Worm (Caenorhabditis elegans) whole organism, L1 larva: ENCODE results near the gene Y55F3AM.21.

Source experiments
- C16A3.4 ChIP-seq: fragments of 150-350 bp; optimal IDR thresholded peaks from 2 replicates; lab custom pipeline; 2014; ENCODE audit warnings: missing biosample characterization, missing genetic modification characterization
- C34B4.2 ChIP-seq: sonication (generic microtip); optimal IDR thresholded peaks from 2 replicates; lab custom pipeline; 2017; ENCODE audit warnings: mild to moderate bottlenecking, missing genetic modification characterization, missing compliant biosample characterization
- Y116A8C.19 ChIP-seq: sonication (generic microtip); optimal IDR thresholded peaks from 2 replicates; lab custom pipeline; 2016; ENCODE audit warnings: missing compliant biosample characterization, missing genetic modification characterization, borderline replicate concordance
- aha-1 ChIP-seq: fragments of 150-350 bp; optimal IDR thresholded peaks from 2 replicates; lab custom pipeline; 2014; ENCODE audit warnings: missing biosample characterization, missing genetic modification characterization
- aly-2 ChIP-seq: fragments of 150-350 bp; optimal IDR thresholded peaks from 2 replicates; lab custom pipeline; 2014; ENCODE audit warnings: missing biosample characterization, missing genetic modification characterization
- blmp-1 ChIP-seq: fragments of 150-350 bp; optimal IDR thresholded peaks from 2 replicates; lab custom pipeline; 2014; ENCODE audit warnings: missing biosample characterization, missing genetic modification characterization
- ceh-8 ChIP-seq: fragments of 200-800 bp; sonication (Bioruptor generic); optimal IDR thresholded peaks from 2 replicates; lab custom pipeline; 2018; ENCODE audit warnings: mild to moderate bottlenecking, missing genetic modification characterization, moderate library complexity, missing compliant biosample characterization
- ceh-88 ChIP-seq: fragments of 200-800 bp; sonication (Bioruptor generic); IDR thresholded peaks from 2 replicates; pipeline ENCODE4 v1.3.6; 2022; ENCODE audit warnings: missing genetic modification characterization, missing compliant biosample characterization
- ces-1 ChIP-seq: fragments of 150-350 bp; optimal IDR thresholded peaks from 2 replicates; lab custom pipeline; 2014; ENCODE audit warnings: missing biosample characterization, missing genetic modification reagents, missing genetic modification characterization
- dsc-1 ChIP-seq: sonication (generic microtip); optimal IDR thresholded peaks from 2 replicates; lab custom pipeline; 2016; ENCODE audit warnings: mild to moderate bottlenecking, missing genetic modification characterization, missing compliant biosample characterization
- efl-1 ChIP-seq, 4 experiments: fragments of 150-350 bp; optimal IDR thresholded peaks in 3 of 4; peaks in 1 of 4; 1 replicate in 1 of 4; 2 replicates in 3 of 4; lab custom pipeline; 2014; ENCODE audit warnings: missing biosample characterization in 2 of 4, missing genetic modification characterization in 2 of 4, missing genetic modification reagents in 2 of 4
- egl-27 ChIP-seq, 2 experiments: fragments of 150-350 bp in 1 of 2; sonication (generic microtip); optimal IDR thresholded peaks; 3 replicates each; lab custom pipeline; 2017 to 2018; ENCODE audit warnings: missing biosample characterization in 2 of 2, missing genetic modification characterization in 2 of 2, missing genetic modification reagents in 2 of 2
- elt-2 ChIP-seq: sonication (generic microtip); optimal IDR thresholded peaks from 2 replicates; lab custom pipeline; 2016; ENCODE audit warnings: missing genetic modification characterization, mild to moderate bottlenecking, inconsistent platforms, missing compliant biosample characterization, missing genetic modification reagents
- fkh-10 ChIP-seq: sonication (generic microtip); optimal IDR thresholded peaks from 2 replicates; lab custom pipeline; 2017; ENCODE audit warnings: missing biosample characterization, missing genetic modification reagents, missing genetic modification characterization
- irx-1 ChIP-seq: sonication (generic microtip); optimal IDR thresholded peaks from 2 replicates; lab custom pipeline; 2016; ENCODE audit warnings: missing genetic modification characterization, missing compliant biosample characterization
- isw-1 ChIP-seq: fragments of 200-800 bp; sonication (Bioruptor generic); IDR thresholded peaks from 2 replicates; pipeline ENCODE4 v1.3.6; 2022; ENCODE audit warnings: missing genetic modification characterization, missing compliant biosample characterization
- lin-13 ChIP-seq: fragments of 150-350 bp; optimal IDR thresholded peaks from 2 replicates; lab custom pipeline; 2014; ENCODE audit warnings: missing biosample characterization, missing genetic modification reagents, missing genetic modification characterization
- lin-35 ChIP-seq, 2 experiments: fragments of 150-350 bp; optimal IDR thresholded peaks; 2 replicates each; lab custom pipeline; 2014; ENCODE audit warnings: missing biosample characterization in 2 of 2, missing genetic modification characterization in 2 of 2, missing genetic modification reagents in 2 of 2
- lin-39 ChIP-seq: fragments of 150-350 bp; optimal IDR thresholded peaks from 2 replicates; lab custom pipeline; 2014; ENCODE audit warnings: missing biosample characterization, missing genetic modification reagents, missing genetic modification characterization
- lir-3 ChIP-seq: sonication (generic microtip); optimal IDR thresholded peaks from 2 replicates; lab custom pipeline; 2016; ENCODE audit warnings: mild to moderate bottlenecking, missing genetic modification characterization, moderate library complexity, missing compliant biosample characterization; ENCODE audit not compliant: poor library complexity
- lsy-2 ChIP-seq, 2 experiments: fragments of 150-350 bp; optimal IDR thresholded peaks; 2 replicates each; lab custom pipeline; 2014; ENCODE audit warnings: missing biosample characterization in 2 of 2, missing genetic modification characterization in 2 of 2
- mef-2 ChIP-seq: fragments of 150-350 bp; optimal IDR thresholded peaks from 2 replicates; lab custom pipeline; 2014; ENCODE audit warnings: missing biosample characterization, missing genetic modification characterization
- mep-1 ChIP-seq: fragments of 150-350 bp; optimal IDR thresholded peaks from 2 replicates; lab custom pipeline; 2014; ENCODE audit warnings: missing biosample characterization, missing genetic modification characterization
- nhr-11 ChIP-seq: fragments of 150-350 bp; optimal IDR thresholded peaks from 2 replicates; lab custom pipeline; 2014; ENCODE audit warnings: missing biosample characterization, missing genetic modification characterization
- nhr-20 ChIP-seq: sonication (generic microtip); optimal IDR thresholded peaks from 2 replicates; lab custom pipeline; 2016; ENCODE audit warnings: mild to moderate bottlenecking, missing genetic modification characterization, missing compliant biosample characterization
- nhr-47 ChIP-seq: sonication (generic microtip); optimal IDR thresholded peaks from 2 replicates; lab custom pipeline; 2016; ENCODE audit warnings: mild to moderate bottlenecking, missing genetic modification characterization, moderate library complexity, missing compliant biosample characterization
- nhr-90 ChIP-seq: sonication (generic microtip); optimal IDR thresholded peaks from 2 replicates; lab custom pipeline; 2016; ENCODE audit warnings: mild to moderate bottlenecking, missing genetic modification characterization, missing compliant biosample characterization; ENCODE audit not compliant: poor library complexity
- pag-3 ChIP-seq: sonication (generic microtip); optimal IDR thresholded peaks from 2 replicates; lab custom pipeline; 2017; ENCODE audit warnings: missing genetic modification characterization, mild to moderate bottlenecking, missing compliant biosample characterization, antibody characterized with exemption, borderline replicate concordance; ENCODE audit not compliant: insufficient read depth
- pax-3 ChIP-seq: fragments of 200-800 bp; sonication (Bioruptor generic); optimal IDR thresholded peaks from 2 replicates; lab custom pipeline; 2018; ENCODE audit warnings: mild to moderate bottlenecking, missing genetic modification characterization, moderate library complexity, missing compliant biosample characterization
- pqm-1 ChIP-seq: sonication (generic microtip); optimal IDR thresholded peaks from 3 replicates; lab custom pipeline; 2017; ENCODE audit warnings: missing biosample characterization, missing genetic modification characterization
- rnt-1 ChIP-seq: sonication (generic microtip); optimal IDR thresholded peaks from 2 replicates; lab custom pipeline; 2016; ENCODE audit warnings: mild to moderate bottlenecking, missing genetic modification characterization, moderate library complexity, missing compliant biosample characterization
- skn-1 ChIP-seq: fragments of 150-350 bp; optimal IDR thresholded peaks from 2 replicates; lab custom pipeline; 2014; ENCODE audit warnings: missing biosample characterization, missing genetic modification characterization
- snpc-4 ChIP-seq: fragments of 150-350 bp; optimal IDR thresholded peaks from 2 replicates; lab custom pipeline; 2014; ENCODE audit warnings: missing biosample characterization, missing genetic modification characterization
- snu-23 ChIP-seq: sonication (generic microtip); optimal IDR thresholded peaks from 2 replicates; lab custom pipeline; 2016; ENCODE audit warnings: missing genetic modification characterization, missing compliant biosample characterization
- sox-4 ChIP-seq: sonication (generic microtip); optimal IDR thresholded peaks from 2 replicates; lab custom pipeline; 2016; ENCODE audit warnings: missing genetic modification characterization, missing compliant biosample characterization
- swsn-7 ChIP-seq: sonication (generic microtip); optimal IDR thresholded peaks from 2 replicates; lab custom pipeline; 2016; ENCODE audit warnings: missing genetic modification characterization, missing compliant biosample characterization
- tbx-2 ChIP-seq: sonication (generic microtip); optimal IDR thresholded peaks from 2 replicates; lab custom pipeline; 2016; ENCODE audit warnings: missing genetic modification characterization, missing compliant biosample characterization
- tlp-1 ChIP-seq: fragments of 150-350 bp; optimal IDR thresholded peaks from 2 replicates; lab custom pipeline; 2014; ENCODE audit warnings: missing biosample characterization, missing genetic modification characterization
- unc-130 ChIP-seq: fragments of 150-350 bp; optimal IDR thresholded peaks from 2 replicates; lab custom pipeline; 2017; ENCODE audit warnings: missing biosample characterization, missing genetic modification characterization, inconsistent platforms
- unc-62 ChIP-seq: fragments of 150-350 bp; optimal IDR thresholded peaks from 2 replicates; lab custom pipeline; 2014; ENCODE audit warnings: missing biosample characterization, missing genetic modification reagents, missing genetic modification characterization

The Y55F3AM.21 gene

DNA sequence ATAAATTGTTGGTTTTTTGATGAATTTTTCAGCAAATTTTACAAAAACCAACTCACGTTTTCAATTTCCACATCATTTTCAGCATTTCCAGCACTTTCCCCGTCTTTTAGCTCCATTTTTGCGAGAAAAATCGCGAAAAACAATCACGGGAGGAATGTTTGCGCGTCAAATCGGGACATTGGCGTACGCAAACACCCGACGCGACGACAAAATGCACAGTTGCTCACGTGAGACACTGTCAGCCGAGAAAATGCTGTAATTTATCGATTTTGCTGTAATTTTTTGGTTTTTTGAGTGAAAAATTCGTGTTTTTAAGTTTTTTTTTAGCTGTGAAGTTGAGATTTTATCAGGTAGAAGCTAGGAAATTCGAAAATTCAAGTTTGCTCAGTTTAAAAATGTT, 41.9 kb downstream of the Y55F3AM.21 start, which contains the start of gene Y55F3AM.9 (continued):
- TF ChIP-seq rnt-1 (tag; lab: Kevin White, UChicago): no peak
- no peak for TF ChIP-seq ceh-88
- no peak for TF ChIP-seq lir-3 (tag; lab: Kevin White, UChicago)
- peak; percentile 64 to 79 for TF ChIP-seq lin-35 (GFP tag; optimal IDR thresholded peaks at IDR 0.05; lab: Kevin White, UChicago)
- TF ChIP-seq pax-3 (tag; lab: Kevin White, UChicago): no peak
- TF ChIP-seq Y116A8C.19 (tag; lab: Kevin White, UChicago): no peak
- TF ChIP-seq nhr-47 (tag; lab: Kevin White, UChicago): peak; percentile 58
- no peak for TF ChIP-seq sox-4 (tag; lab: Kevin White, UChicago)
- TF ChIP-seq aly-2 (tag; lab: Kevin White, UChicago): no peak
- TF ChIP-seq snu-23 (GFP tag; lab: Kevin White, UChicago): peak; percentile 66
- TF ChIP-seq isw-1 (GFP tag; lab: Robert Waterston, UW): peak; percentile 40
- TF ChIP-seq skn-1 (tag; lab: Kevin White, UChicago): peak; percentile 37
- TF ChIP-seq efl-1 (optimal IDR thresholded peaks at IDR 0.05; lab: Kevin White, UChicago): peak; percentile 72 to 74
- peak; percentile 70 to 96 for TF ChIP-seq efl-1 (GFP tag; optimal IDR thresholded peaks at IDR 0.05 in 1 of 2; lab: Kevin White, UChicago)
- TF ChIP-seq tbx-2: peak; percentile 31
- no peak for TF ChIP-seq pag-3 (tag; lab: Kevin White, UChicago)
- no peak for TF ChIP-seq nhr-11 (tag; lab: Kevin White, UChicago)
- TF ChIP-seq mef-2 (tag; lab: Kevin White, UChicago): no peak
- no peak for TF ChIP-seq unc-62 (GFP tag; lab: Kevin White, UChicago)
- no peak for TF ChIP-seq C16A3.4 (tag; lab: Kevin White, UChicago)
- TF ChIP-seq fkh-10 (GFP tag; lab: Kevin White, UChicago): no peak
- TF ChIP-seq nhr-20 (tag; lab: Kevin White, UChicago): peak; percentile 8
- TF ChIP-seq lin-39 (tag; lab: Kevin White, UChicago): no peak
- TF ChIP-seq tlp-1 (tag; lab: Kevin White, UChicago): no peak
- TF ChIP-seq C34B4.2 (tag; lab: Kevin White, UChicago): no peak
- TF ChIP-seq swsn-7: no peak
- peak; percentile 30 for TF ChIP-seq dsc-1
- TF ChIP-seq lin-13: peak; percentile 3
- TF ChIP-seq elt-2: no peak
- TF ChIP-seq lsy-2 (tag; optimal IDR thresholded peaks at IDR 0.05; lab: Kevin White, UChicago): peak; percentile 59 to 63

DNA sequence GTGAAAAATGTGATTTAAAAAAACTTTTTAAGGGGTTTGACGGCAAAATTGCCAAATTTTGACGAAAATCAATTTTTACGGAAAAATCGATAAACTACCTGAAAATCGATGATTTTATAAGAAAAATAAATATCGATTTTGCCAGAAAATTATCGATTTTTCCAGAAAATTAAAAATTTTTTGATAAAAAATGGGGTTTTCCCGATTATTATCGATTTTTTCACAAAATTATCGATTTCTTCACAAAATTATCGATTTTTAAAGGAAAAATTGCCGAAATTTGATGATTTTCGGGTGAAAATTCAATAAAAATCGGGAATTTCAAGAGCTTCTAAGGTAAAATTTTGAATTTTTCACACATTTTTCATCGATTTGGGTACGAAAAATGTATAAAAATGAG, 44.8 kb downstream of the Y55F3AM.21 start:
- TF ChIP-seq isw-1 (GFP tag; lab: Robert Waterston, UW) (no peak), ceh-8 (GFP tag; lab: Kevin White, UChicago) (no peak), egl-27 (tag; optimal IDR thresholded peaks at IDR 0.05; lab: Kevin White, UChicago) (no peak), ces-1 (GFP tag; lab: Kevin White, UChicago) (no peak), blmp-1 (tag; lab: Kevin White, UChicago) (no peak), irx-1 (tag; lab: Kevin White, UChicago) (no peak), swsn-7 (no peak), snpc-4 (tag; lab: Kevin White, UChicago) (no peak), unc-130 (tag; lab: Kevin White, UChicago) (no peak), aha-1 (tag; lab: Kevin White, UChicago) (no peak), pqm-1 (tag; lab: Kevin White, UChicago) (no peak), snu-23 (GFP tag; lab: Kevin White, UChicago) (no peak), mep-1 (tag; lab: Kevin White, UChicago) (no peak), nhr-90 (tag; lab: Kevin White, UChicago) (no peak)
